Worm (Caenorhabditis elegans) whole organism, L4 larva: ENCODE data around the gene T05A12.4.

Experiments
- F37D6.2 ChIP-seq: sonication (generic microtip); optimal IDR thresholded peaks from 2 replicates; lab custom pipeline; 2016; ENCODE audit warnings: mild to moderate bottlenecking, missing genetic modification characterization, missing compliant biosample characterization
- F49E8.2 ChIP-seq: sonication (generic microtip); optimal IDR thresholded peaks from 2 replicates; lab custom pipeline; 2016; ENCODE audit warnings: missing compliant biosample characterization, mild to moderate bottlenecking, missing genetic modification characterization, borderline replicate concordance
- T26A8.4 ChIP-seq: fragments of 200-800 bp; sonication (Bioruptor generic); IDR thresholded peaks from 2 replicates; pipeline ENCODE4 v1.3.6; 2022; ENCODE audit warnings: missing genetic modification characterization, missing compliant biosample characterization
- Y5F2A.4 ChIP-seq: fragments of 200-800 bp; sonication (Bioruptor generic); optimal IDR thresholded peaks from 2 replicates; lab custom pipeline; 2018; ENCODE audit warnings: mild to moderate bottlenecking, missing genetic modification characterization, missing compliant biosample characterization
- Y75B8A.6 ChIP-seq: fragments of 200-800 bp; sonication (Bioruptor generic); IDR thresholded peaks from 2 replicates; pipeline ENCODE4 v1.3.6; 2022; ENCODE audit warnings: missing genetic modification reagents, missing genetic modification characterization, missing compliant biosample characterization
- ZK337.2 ChIP-seq: fragments of 200-800 bp; sonication (Bioruptor generic); IDR thresholded peaks from 2 replicates; pipeline ENCODE4 v1.3.6; 2022; ENCODE audit warnings: missing genetic modification reagents, missing genetic modification characterization, missing compliant biosample characterization
- ZK546.5 ChIP-seq, 2 experiments: sonication (generic microtip); optimal IDR thresholded peaks; 2 replicates each; lab custom pipeline; 2017; ENCODE audit warnings: missing biosample characterization in 2 of 2, missing genetic modification characterization in 2 of 2
- ama-1 ChIP-seq: fragments of 150-350 bp; optimal IDR thresholded peaks from 2 replicates; lab custom pipeline; 2014; ENCODE audit warnings: inconsistent platforms, mixed read lengths
- arid-1 ChIP-seq: fragments of 200-800 bp; sonication (Bioruptor generic); conservative IDR thresholded peaks from 2 replicates; pipeline ENCODE4 v1.3.6; 2022; ENCODE audit warnings: missing genetic modification reagents, missing genetic modification characterization, missing compliant biosample characterization
- attf-4 ChIP-seq: sonication (generic microtip); optimal IDR thresholded peaks from 3 replicates; lab custom pipeline; 2017; ENCODE audit warnings: missing biosample characterization, missing genetic modification characterization
- ceh-44 ChIP-seq: fragments of 200-800 bp; sonication (Bioruptor generic); IDR thresholded peaks from 2 replicates; pipeline ENCODE4 v1.3.6; 2022; ENCODE audit warnings: missing genetic modification reagents, missing genetic modification characterization, missing compliant biosample characterization
- ces-1 ChIP-seq: fragments of 150-350 bp; sonication (generic microtip); optimal IDR thresholded peaks from 4 replicates; lab custom pipeline; 2014; ENCODE audit warnings: missing biosample characterization, missing genetic modification reagents, missing genetic modification characterization
- ctbp-1 ChIP-seq: fragments of 200-800 bp; sonication (Bioruptor generic); IDR thresholded peaks from 2 replicates; pipeline ENCODE4 v1.3.6; 2022; ENCODE audit warnings: missing genetic modification reagents, missing genetic modification characterization, missing compliant biosample characterization
- daf-12 ChIP-seq: fragments of 150-350 bp; optimal IDR thresholded peaks from 2 replicates; lab custom pipeline; 2014; ENCODE audit warnings: missing biosample characterization, missing genetic modification reagents, missing genetic modification characterization
- daf-16 ChIP-seq, 3 experiments: sonication (generic microtip); optimal IDR thresholded peaks; 2 replicates each; lab custom pipeline; 2016 to 2017; ENCODE audit warnings: missing genetic modification characterization in 3 of 3, missing genetic modification reagents in 3 of 3, mild to moderate bottlenecking in 2 of 3, missing compliant biosample characterization in 2 of 3, missing biosample characterization in 1 of 3, moderate library complexity in 1 of 3
- daf-8 ChIP-seq: fragments of 200-800 bp; sonication (Bioruptor generic); IDR thresholded peaks from 2 replicates; pipeline ENCODE4 v1.3.6; 2022; ENCODE audit warnings: missing genetic modification characterization, missing compliant biosample characterization
- dmd-6 ChIP-seq: fragments of 200-800 bp; sonication (Bioruptor generic); IDR thresholded peaks from 2 replicates; pipeline ENCODE4 v1.3.6; 2022; ENCODE audit warnings: missing genetic modification reagents, missing genetic modification characterization, missing compliant biosample characterization
- dmd-8 ChIP-seq: fragments of 200-800 bp; sonication (Bioruptor generic); IDR thresholded peaks from 2 replicates; pipeline ENCODE4 v1.3.6; 2022; ENCODE audit warnings: missing genetic modification characterization, missing compliant biosample characterization
- dpl-1 ChIP-seq: fragments of 150-350 bp; optimal IDR thresholded peaks from 2 replicates; lab custom pipeline; 2014; ENCODE audit warnings: missing biosample characterization, missing genetic modification reagents, missing genetic modification characterization
- duxl-1 ChIP-seq: sonication (generic microtip); optimal IDR thresholded peaks from 2 replicates; lab custom pipeline; 2016; ENCODE audit warnings: mild to moderate bottlenecking, missing genetic modification characterization, moderate library complexity, missing compliant biosample characterization; ENCODE audit not compliant: poor library complexity
- fkh-10 ChIP-seq: fragments of 150-350 bp; optimal IDR thresholded peaks from 2 replicates; lab custom pipeline; 2014; ENCODE audit warnings: missing biosample characterization, missing genetic modification reagents, missing genetic modification characterization
- jun-1 ChIP-seq: fragments of 150-350 bp; optimal IDR thresholded peaks from 2 replicates; lab custom pipeline; 2014; ENCODE audit warnings: missing biosample characterization, missing genetic modification reagents, missing genetic modification characterization
- lin-13 ChIP-seq: fragments of 150-350 bp; optimal IDR thresholded peaks from 2 replicates; lab custom pipeline; 2014; ENCODE audit warnings: missing biosample characterization, missing genetic modification reagents, missing genetic modification characterization
- lin-15B ChIP-seq: fragments of 150-350 bp; sonication (generic microtip); optimal IDR thresholded peaks from 3 replicates; lab custom pipeline; 2014; ENCODE audit warnings: missing biosample characterization, missing genetic modification characterization
- lin-29 ChIP-seq: fragments of 200-800 bp; sonication (Bioruptor generic); IDR thresholded peaks from 2 replicates; pipeline ENCODE4 v1.3.6; 2022; ENCODE audit warnings: missing genetic modification reagents, missing genetic modification characterization, missing compliant biosample characterization
- lin-38 ChIP-seq: fragments of 200-800 bp; sonication (Bioruptor generic); IDR thresholded peaks from 2 replicates; pipeline ENCODE4 v1.3.6; 2022; ENCODE audit warnings: missing genetic modification reagents, missing genetic modification characterization, missing compliant biosample characterization
- lin-39 ChIP-seq: fragments of 150-350 bp; optimal IDR thresholded peaks from 2 replicates; lab custom pipeline; 2014; ENCODE audit warnings: missing biosample characterization, missing genetic modification reagents, missing genetic modification characterization
- lsy-2 ChIP-seq, 2 experiments: fragments of 150-350 bp in 1 of 2; sonication (generic microtip) in 1 of 2; optimal IDR thresholded peaks; 2 replicates each; lab custom pipeline; 2014 to 2017; ENCODE audit warnings: missing biosample characterization in 2 of 2, missing genetic modification characterization in 2 of 2
- mdl-1 ChIP-seq, 2 experiments: fragments of 150-350 bp in 1 of 2; sonication (generic microtip) in 1 of 2; optimal IDR thresholded peaks; 2 replicates each; lab custom pipeline; 2014 to 2017; ENCODE audit warnings: missing biosample characterization in 2 of 2, missing genetic modification characterization in 2 of 2
- mep-1 ChIP-seq: fragments of 150-350 bp; sonication (generic microtip); optimal IDR thresholded peaks from 3 replicates; lab custom pipeline; 2014; ENCODE audit warnings: missing biosample characterization, missing genetic modification characterization
- mxl-2 ChIP-seq: fragments of 200-800 bp; sonication (Bioruptor generic); conservative IDR thresholded peaks from 2 replicates; pipeline ENCODE4 v1.3.6; 2022; ENCODE audit warnings: missing genetic modification reagents, missing genetic modification characterization, missing compliant biosample characterization
- mxl-3 ChIP-seq: fragments of 200-800 bp; sonication (Bioruptor generic); optimal IDR thresholded peaks from 2 replicates; lab custom pipeline; 2018; ENCODE audit warnings: mild to moderate bottlenecking, missing genetic modification characterization, missing compliant biosample characterization
- nhr-102 ChIP-seq: sonication (generic microtip); optimal IDR thresholded peaks from 2 replicates; lab custom pipeline; 2016; ENCODE audit warnings: mild to moderate bottlenecking, missing genetic modification characterization, moderate library complexity, missing compliant biosample characterization
- nhr-76 ChIP-seq: fragments of 150-350 bp; optimal IDR thresholded peaks from 2 replicates; lab custom pipeline; 2014; ENCODE audit warnings: missing biosample characterization, missing genetic modification characterization
- nhr-77 ChIP-seq: fragments of 150-350 bp; optimal IDR thresholded peaks from 2 replicates; lab custom pipeline; 2014; ENCODE audit warnings: missing biosample characterization, missing genetic modification characterization
- pha-4 ChIP-seq, 2 experiments: fragments of 150-350 bp in 1 of 2; fragments of 200-800 bp in 1 of 2; sonication (Bioruptor generic) in 1 of 2; IDR thresholded peaks in 1 of 2; optimal IDR thresholded peaks in 1 of 2; 2 replicates each; pipeline versions ENCODE4 v1.3.6 to Lab custom; 2014 to 2022; ENCODE audit warnings: missing genetic modification characterization in 2 of 2, missing genetic modification reagents in 2 of 2, missing biosample characterization in 1 of 2, missing compliant biosample characterization in 1 of 2
- sdz-12 ChIP-seq: fragments of 200-800 bp; sonication (Bioruptor generic); optimal IDR thresholded peaks from 2 replicates; lab custom pipeline; 2018; ENCODE audit warnings: mild to moderate bottlenecking, missing genetic modification characterization, missing compliant biosample characterization
- set-16 ChIP-seq: fragments of 200-800 bp; sonication (Bioruptor generic); IDR thresholded peaks from 2 replicates; pipeline ENCODE4 v1.3.6; 2022; ENCODE audit warnings: missing genetic modification reagents, missing genetic modification characterization, missing compliant biosample characterization
- snpc-1.2 ChIP-seq: fragments of 200-800 bp; sonication (Bioruptor generic); IDR thresholded peaks from 2 replicates; pipeline ENCODE4 v1.3.6; 2022; ENCODE audit warnings: missing genetic modification reagents, missing genetic modification characterization, missing compliant biosample characterization
- unc-130 ChIP-seq: sonication (generic microtip); optimal IDR thresholded peaks from 2 replicates; lab custom pipeline; 2016; ENCODE audit warnings: missing genetic modification reagents, missing genetic modification characterization, missing compliant biosample characterization
- vab-7 ChIP-seq: fragments of 200-800 bp; sonication (Bioruptor generic); IDR thresholded peaks from 2 replicates; pipeline ENCODE4 v1.3.6; 2022; ENCODE audit warnings: missing genetic modification reagents, missing genetic modification characterization, missing compliant biosample characterization
- zip-2 ChIP-seq: fragments of 150-350 bp; optimal IDR thresholded peaks from 2 replicates; lab custom pipeline; 2014; ENCODE audit warnings: missing biosample characterization, missing genetic modification characterization

The T05A12.4 gene

DNA sequence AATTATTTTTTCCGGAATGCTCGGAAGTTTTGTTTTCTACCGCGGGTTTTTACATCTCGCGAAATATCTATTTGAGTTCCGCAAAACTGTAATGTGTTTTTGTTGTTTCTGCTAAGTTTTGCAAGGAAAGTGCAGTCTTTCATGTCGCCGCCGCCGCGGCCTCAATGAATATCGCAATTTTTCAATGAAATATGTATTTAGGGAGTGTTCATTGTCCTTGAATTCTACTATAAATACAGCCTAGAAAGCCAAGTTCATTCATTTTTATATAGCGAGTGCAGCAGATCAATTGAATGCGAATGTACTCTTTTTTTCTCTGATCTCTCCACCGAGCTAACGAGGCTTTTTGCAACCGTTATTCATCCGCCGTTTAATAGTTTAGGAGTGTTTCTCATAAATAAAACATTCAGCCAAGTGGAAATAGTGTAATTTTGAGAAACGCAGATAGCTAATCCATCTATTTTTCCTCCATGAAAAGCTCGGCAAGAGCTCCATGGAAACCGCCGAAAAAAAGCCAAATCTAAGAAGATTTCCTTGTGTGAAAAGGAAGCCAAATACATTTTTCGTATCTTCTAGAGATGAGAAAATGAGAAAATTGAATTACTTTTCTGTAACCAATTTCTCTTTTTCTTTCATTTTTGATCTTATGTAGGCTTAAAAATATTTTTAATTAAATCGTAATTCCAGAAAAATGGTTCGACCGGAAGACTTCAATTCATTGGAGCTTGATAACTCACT is 25.3 kb downstream of the T05A12.4 start, which contains the start of gene T22D1.3:
TSS of gene T22D1.3 (plus strand) at position 688 of the 738 bp plus-strand sequence.
- no peak for TF ChIP-seq jun-1 (tag; lab: Kevin White, UChicago)
- TF ChIP-seq lin-15B (tag; lab: Kevin White, UChicago): no peak
- peak; percentile 59 for TF ChIP-seq snpc-1.2 (GFP tag; lab: Robert Waterston, UW)
- no peak for TF ChIP-seq dmd-6 (GFP tag; lab: Robert Waterston, UW)
- peak in 1 of 2 experiments; percentile 15 for TF ChIP-seq lsy-2 (tag; optimal IDR thresholded peaks at IDR 0.05; lab: Kevin White, UChicago)
- no peak for TF ChIP-seq nhr-77 (tag; lab: Kevin White, UChicago)
- TF ChIP-seq ama-1 (lab: Kevin White, UChicago): peak; percentile 28
- TF ChIP-seq daf-8: no peak
- peak; percentile 36 for TF ChIP-seq lin-38 (GFP tag; lab: Robert Waterston, UW)
- TF ChIP-seq zip-2 (tag; lab: Kevin White, UChicago): no peak
- 0 out of 2 replicates have a peak, but pooled peaks have one; percentile 35 for TF ChIP-seq pha-4 (GFP tag; IDR thresholded peaks at IDR 0.05; lab: Robert Waterston, UW)
- TF ChIP-seq pha-4 (tag; optimal IDR thresholded peaks at IDR 0.05; lab: Kevin White, UChicago): no peak
- peak; percentile 47 for TF ChIP-seq Y5F2A.4 (GFP tag; lab: Kevin White, UChicago)
- no peak for TF ChIP-seq unc-130
- no peak for TF ChIP-seq ctbp-1 (GFP tag; lab: Robert Waterston, UW)
- peak; percentile 42; the same call in 1 of the 2 replicates for TF ChIP-seq T26A8.4 (GFP tag; lab: Robert Waterston, UW)
- no peak for TF ChIP-seq attf-4
- no peak for TF ChIP-seq ZK337.2
- TF ChIP-seq ZK546.5 (tag; optimal IDR thresholded peaks at IDR 0.05; lab: Kevin White, UChicago): no peak
- no peak for TF ChIP-seq Y75B8A.6 (GFP tag; lab: Robert Waterston, UW)
- TF ChIP-seq dmd-8: no peak
- TF ChIP-seq nhr-76 (tag; lab: Kevin White, UChicago): no peak
- TF ChIP-seq lin-39: no peak
- TF ChIP-seq duxl-1: no peak
- no peak for TF ChIP-seq mep-1
- peak; percentile 34 for TF ChIP-seq nhr-102

- peak; percentile 56 for TF ChIP-seq lin-38 (GFP tag; lab: Robert Waterston, UW)
- 0 out of 2 replicates have a peak, but pooled peaks have one; percentile 21 for TF ChIP-seq arid-1
- peak; percentile 40 for TF ChIP-seq set-16
- TF ChIP-seq ctbp-1 (GFP tag; lab: Robert Waterston, UW): peak; percentile 47; the same call in 1 of the 2 replicates
- peak; percentile 21 for TF ChIP-seq F49E8.2
- peak; percentile 88 for TF ChIP-seq snpc-1.2 (GFP tag; lab: Robert Waterston, UW)
- 0 out of 2 replicates have a peak, but pooled peaks have one; percentile 31 for TF ChIP-seq vab-7 (GFP tag; lab: Robert Waterston, UW)
Observed at ce11 chrIV:6914161-6914585, 26.4 kb downstream of the T05A12.4 start.

DNA sequence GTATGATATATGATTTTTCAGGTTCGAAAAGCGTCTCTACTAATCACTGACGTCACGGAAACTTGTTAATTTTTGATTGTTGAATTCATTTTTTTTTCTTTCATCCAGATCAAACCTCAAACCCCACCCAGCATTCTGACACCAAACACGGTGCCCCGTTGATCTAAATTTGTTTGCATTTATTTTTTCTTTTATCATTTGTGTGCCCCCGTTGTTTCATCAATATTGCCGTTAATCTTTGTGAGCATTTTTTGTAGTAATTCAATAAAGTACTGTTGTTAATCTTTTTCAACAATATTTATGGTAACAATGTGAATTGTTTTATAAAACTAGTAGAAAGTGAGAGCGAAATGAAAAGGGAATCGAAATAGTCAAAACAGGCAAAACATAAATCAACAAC is 29.1 kb downstream of the T05A12.4 start:
- no peak for TF ChIP-seq Y5F2A.4 (GFP tag; lab: Kevin White, UChicago)
- 0 out of 2 replicates have a peak, but pooled peaks have one; percentile 24 for TF ChIP-seq lin-38 (GFP tag; lab: Robert Waterston, UW)
- no peak for TF ChIP-seq ces-1 (GFP tag; lab: Kevin White, UChicago)

DNA sequence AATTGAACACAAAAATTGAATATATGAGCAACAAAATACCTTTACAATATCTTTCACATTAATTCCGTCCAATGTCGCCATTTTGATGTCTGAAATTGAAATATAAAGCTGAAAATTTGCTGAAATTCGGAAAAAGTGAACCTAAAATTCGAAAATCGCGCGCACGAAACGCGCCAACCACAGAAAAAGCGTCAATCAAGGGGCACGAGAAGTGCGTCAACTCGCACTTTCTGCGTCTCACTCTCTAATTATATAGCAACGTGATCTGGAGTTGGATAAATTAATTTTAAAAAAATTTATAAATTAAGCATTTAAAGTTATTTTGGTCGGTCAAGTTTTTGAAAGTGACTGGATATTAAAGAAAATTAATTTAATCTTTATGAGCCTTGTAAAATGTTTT is 31.6 kb downstream of the T05A12.4 start, which contains the start of gene ruvb-2:
TSS of gene ruvb-2 (minus strand) at position 89 of the 400 bp plus-strand sequence.
- TF ChIP-seq daf-12 (tag; lab: Kevin White, UChicago) (no peak), nhr-102 (peak; percentile 72), mxl-2 (no peak), daf-16 (GFP tag; optimal IDR thresholded peaks at IDR 0.05; lab: Kevin White, UChicago) (peak in 1 of 2 experiments; percentile 14), daf-16 (tag; optimal IDR thresholded peaks at IDR 0.05; lab: Kevin White, UChicago) (peak; percentile 48), lsy-2 (tag; optimal IDR thresholded peaks at IDR 0.05; lab: Kevin White, UChicago) (peak; percentile 6 to 93), mdl-1 (tag; optimal IDR thresholded peaks at IDR 0.05; lab: Kevin White, UChicago) (peak in 1 of 2 experiments; percentile 80), unc-130 (peak; percentile 3), lin-29 (GFP tag; lab: Robert Waterston, UW) (no peak), fkh-10 (GFP tag; lab: Kevin White, UChicago) (peak; percentile 46), lin-13 (peak; percentile 65), lin-38 (GFP tag; lab: Robert Waterston, UW) (peak; percentile 84), snpc-1.2 (GFP tag; lab: Robert Waterston, UW) (peak; percentile 89), F37D6.2 (peak; percentile 66), dpl-1 (GFP tag; lab: Kevin White, UChicago) (peak; percentile 92), pha-4 (GFP tag; IDR thresholded peaks at IDR 0.05; lab: Robert Waterston, UW) (no peak), pha-4 (tag; optimal IDR thresholded peaks at IDR 0.05; lab: Kevin White, UChicago) (peak; percentile 60), sdz-12 (GFP tag; lab: Kevin White, UChicago) (no peak), ZK546.5 (tag; optimal IDR thresholded peaks at IDR 0.05; lab: Kevin White, UChicago) (no peak), mxl-3 (peak; percentile 83), daf-8 (no peak), ceh-44 (GFP tag; lab: Robert Waterston, UW) (no peak)
